Worm (Caenorhabditis elegans): ENCODE measurements around the gene csn-5.
A peak's percentile ranks its signal among the peaks of the same experiment; 100 is the strongest.

csn-5 gene

DNA sequence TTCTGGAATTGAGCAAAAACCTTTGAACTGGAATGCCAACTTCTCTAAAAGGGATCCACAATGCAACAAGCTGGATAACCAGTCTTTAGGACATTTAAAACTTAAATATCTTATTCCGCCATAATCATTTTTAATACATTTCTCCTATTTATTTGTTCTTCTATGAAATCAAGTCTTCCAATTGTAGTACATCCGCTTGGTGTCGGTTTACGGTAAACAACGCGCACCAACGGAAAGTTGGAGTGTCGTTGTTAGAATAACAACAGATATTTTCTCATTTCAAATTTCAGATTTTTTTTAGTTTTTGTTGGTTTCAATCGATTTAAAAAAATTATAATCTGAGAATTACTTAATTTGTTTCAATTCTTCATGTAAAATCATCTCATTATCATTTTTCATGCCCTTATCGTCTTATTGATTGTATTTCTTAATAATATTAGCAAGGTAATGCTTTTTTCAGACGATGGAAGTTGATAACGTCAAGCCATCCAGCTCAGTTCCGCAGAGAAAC is at the start of gene csn-5:
TSS of gene csn-5 (plus strand) at position 461 of the 511 bp plus-strand sequence.
- TF ChIP-seq R02D3.7 (tag; optimal IDR thresholded peaks at IDR 0.05) (peak; percentile 77), C34F6.9 (tag; optimal IDR thresholded peaks at IDR 0.05) (peak; percentile 23), snpc-4 (tag; optimal IDR thresholded peaks at IDR 0.05) (no peak)

DNA sequence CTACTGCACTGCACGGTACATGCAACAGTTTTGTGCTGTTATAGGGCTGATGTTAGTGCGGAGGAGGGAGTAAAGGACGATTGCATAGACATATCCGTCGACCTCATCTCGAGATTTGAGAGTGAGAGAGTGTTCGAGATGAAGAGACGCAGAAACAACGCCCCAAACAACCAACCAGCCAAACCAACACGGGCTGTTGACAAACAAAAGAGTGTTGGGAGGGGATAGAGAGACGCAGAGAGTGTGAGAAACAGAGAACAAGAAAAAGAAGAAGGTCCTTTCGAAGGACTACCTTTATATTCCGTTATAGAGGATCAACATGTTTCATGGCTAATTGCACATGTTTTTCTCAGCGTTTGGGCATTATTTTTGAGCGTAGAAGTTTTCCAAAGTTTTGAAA is 49.0 kb upstream of the csn-5 start:
- TF ChIP-seq lin-39 (tag; optimal IDR thresholded peaks at IDR 0.05): no peak
- TF ChIP-seq nhr-129 (tag; optimal IDR thresholded peaks at IDR 0.05): peak; percentile 77
- no peak for TF ChIP-seq nhr-12 (tag; optimal IDR thresholded peaks at IDR 0.05)
- no peak for TF ChIP-seq mbf-1 (tag; optimal IDR thresholded peaks at IDR 0.05)
- TF ChIP-seq sem-4 (tag; optimal IDR thresholded peaks at IDR 0.05): no peak
- TF ChIP-seq F13H6.1 (tag; optimal IDR thresholded peaks at IDR 0.05): peak; percentile 75
- TF ChIP-seq R02D3.7 (tag; optimal IDR thresholded peaks at IDR 0.05): no peak
- TF ChIP-seq ztf-11 (tag; optimal IDR thresholded peaks at IDR 0.05): no peak
- TF ChIP-seq skn-1 (tag; optimal IDR thresholded peaks at IDR 0.05): no peak
- peak; percentile 54 for TF ChIP-seq egl-27 (tag; optimal IDR thresholded peaks at IDR 0.05)
- TF ChIP-seq ztf-4 (tag; optimal IDR thresholded peaks at IDR 0.05): no peak
- no peak for TF ChIP-seq aly-2 (tag; optimal IDR thresholded peaks at IDR 0.05)
- no peak for TF ChIP-seq zag-1 (tag; optimal IDR thresholded peaks at IDR 0.05)
- TF ChIP-seq elt-1 (tag; optimal IDR thresholded peaks at IDR 0.05): no peak
- no peak for TF ChIP-seq unc-55 (GFP tag; optimal IDR thresholded peaks at IDR 0.05)
- TF ChIP-seq elt-3 (tag; optimal IDR thresholded peaks at IDR 0.05): no peak
- TF ChIP-seq ama-1 (optimal IDR thresholded peaks at IDR 0.05): no peak
- TF ChIP-seq unc-62 (GFP tag; optimal IDR thresholded peaks at IDR 0.05): no peak
- TF ChIP-seq sma-9 (GFP tag; optimal IDR thresholded peaks at IDR 0.05): peak; percentile 65
- no peak for TF ChIP-seq sma-9 (tag; optimal IDR thresholded peaks at IDR 0.05)
- no peak for TF ChIP-seq nhr-10 (tag; optimal IDR thresholded peaks at IDR 0.05)
- TF ChIP-seq mdl-1 (tag; optimal IDR thresholded peaks at IDR 0.05): no peak
- TF ChIP-seq lin-13 (GFP tag; optimal IDR thresholded peaks at IDR 0.05): no peak
- TF ChIP-seq sma-3 (GFP tag; optimal IDR thresholded peaks at IDR 0.05): no peak
- no peak for TF ChIP-seq blmp-1 (tag; optimal IDR thresholded peaks at IDR 0.05; ENCODE audit: insufficient read depth)
- no peak for TF ChIP-seq ZK546.5 (tag; optimal IDR thresholded peaks at IDR 0.05)
- no peak for TF ChIP-seq fos-1 (tag; optimal IDR thresholded peaks at IDR 0.05)
- peak in 1 of 2 experiments; percentile 62 for TF ChIP-seq lsy-2 (tag; optimal IDR thresholded peaks at IDR 0.05)
- TF ChIP-seq mab-5 (tag; optimal IDR thresholded peaks at IDR 0.05): no peak
- TF ChIP-seq gmeb-1 (tag; optimal IDR thresholded peaks at IDR 0.05): no peak
- peak; percentile 64 for TF ChIP-seq C34F6.9 (tag; optimal IDR thresholded peaks at IDR 0.05)
- no peak for TF ChIP-seq nhr-11 (tag; optimal IDR thresholded peaks at IDR 0.05)
- TF ChIP-seq nhr-21 (tag; optimal IDR thresholded peaks at IDR 0.05): no peak
- TF ChIP-seq nhr-6 (tag; optimal IDR thresholded peaks at IDR 0.05): no peak
- TF ChIP-seq alr-1 (tag; optimal IDR thresholded peaks at IDR 0.05): no peak
- no peak for TF ChIP-seq peb-1 (tag; optimal IDR thresholded peaks at IDR 0.05)
- TF ChIP-seq nhr-237 (tag; optimal IDR thresholded peaks at IDR 0.05): no peak
- TF ChIP-seq unc-39 (tag; optimal IDR thresholded peaks at IDR 0.05): no peak
- no peak for TF ChIP-seq nhr-23 (tag; optimal IDR thresholded peaks at IDR 0.05)
- TF ChIP-seq ceh-82 (tag; optimal IDR thresholded peaks at IDR 0.05): no peak
- TF ChIP-seq ztf-1 (GFP tag; conservative IDR thresholded peaks at IDR 0.05): no peak
- TF ChIP-seq nhr-77 (tag; optimal IDR thresholded peaks at IDR 0.05): no peak
- TF ChIP-seq ceh-16 (tag; optimal IDR thresholded peaks at IDR 0.05): no peak
- no peak for TF ChIP-seq dmd-4 (tag; optimal IDR thresholded peaks at IDR 0.05)
- no peak for TF ChIP-seq nhr-25 (tag; optimal IDR thresholded peaks at IDR 0.05)
- peak; percentile 43 for TF ChIP-seq crh-2 (tag; optimal IDR thresholded peaks at IDR 0.05)
- no peak for TF ChIP-seq snpc-4 (tag; optimal IDR thresholded peaks at IDR 0.05)
- no peak for TF ChIP-seq lin-11 (tag; optimal IDR thresholded peaks at IDR 0.05)
- no peak for TF ChIP-seq Y55F3AM.14 (GFP tag; optimal IDR thresholded peaks at IDR 0.05)
